Fruit fly (Drosophila melanogaster): ENCODE measurements around the gene Mst27D.

Mst27D gene

DNA sequence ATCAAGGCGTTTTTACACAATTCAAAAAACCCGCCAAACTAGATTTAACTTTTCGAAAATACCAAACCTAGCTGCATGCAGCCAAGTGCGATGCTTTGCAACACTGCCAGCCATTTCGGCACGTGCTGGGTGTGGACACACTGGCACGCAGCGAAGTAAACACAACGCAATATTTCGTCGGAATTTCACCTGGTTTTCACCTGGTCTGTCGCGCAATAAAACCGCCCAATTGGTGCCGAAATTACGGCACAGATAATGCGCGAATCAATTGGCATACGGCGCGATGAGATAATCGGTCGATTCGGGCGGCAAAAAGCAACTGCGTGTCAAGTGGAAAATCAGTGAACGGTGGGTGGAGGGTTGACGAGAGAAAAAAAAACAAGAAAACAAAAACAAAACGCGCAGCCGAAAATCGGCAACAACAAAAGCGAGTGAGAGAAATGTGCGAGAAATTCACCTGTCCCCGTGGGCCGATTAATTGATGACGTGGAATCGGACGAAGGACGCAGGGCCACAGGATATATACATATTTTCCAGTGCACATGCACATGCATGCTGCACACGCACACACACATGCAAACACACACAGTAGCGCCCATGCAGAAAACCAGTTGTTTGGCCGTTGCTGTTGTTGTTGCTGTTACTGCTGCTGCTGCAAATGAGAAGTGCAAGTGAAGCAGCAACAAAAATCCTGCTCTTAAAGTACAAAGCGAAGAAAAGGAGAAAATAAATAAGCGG lies 4.3 kb downstream of the Mst27D start, which contains the start of gene Mnn1 (continued):
- TF ChIP-seq abd-A (tag; optimal IDR thresholded peaks at IDR 0.05) (no peak), CG10209 (GFP tag; optimal IDR thresholded peaks at IDR 0.05) (peak; percentile 33), Mrtf (GFP tag; IDR thresholded peaks at IDR 0.05) (no peak), CG12219 (GFP tag; optimal IDR thresholded peaks at IDR 0.05) (no peak), Sox102F (GFP tag; optimal IDR thresholded peaks at IDR 0.05) (no peak), CG4282 (GFP tag; optimal IDR thresholded peaks at IDR 0.05) (no peak), vvl (GFP tag; IDR thresholded peaks at IDR 0.05) (peak; percentile 31; the same call in 1 of the 2 replicates), Oaz (GFP tag; IDR thresholded peaks at IDR 0.05) (no peak), CG7987 (GFP tag; optimal IDR thresholded peaks at IDR 0.05) (peak; percentile 79), bab2 (GFP tag; optimal IDR thresholded peaks at IDR 0.05) (peak; percentile 51), Bteb2 (GFP tag; optimal IDR thresholded peaks at IDR 0.05) (peak; percentile 32), HLH54F (GFP tag; optimal IDR thresholded peaks at IDR 0.05) (peak; percentile 53), CG8089 (GFP tag; optimal IDR thresholded peaks at IDR 0.05) (peak; percentile 10), CG9609 (GFP tag; optimal IDR thresholded peaks at IDR 0.05) (peak; percentile 34), sima (GFP tag; optimal IDR thresholded peaks at IDR 0.05) (no peak), CG2889 (GFP tag; IDR thresholded peaks at IDR 0.05) (no peak), aop (GFP tag; IDR thresholded peaks at IDR 0.05) (no peak), CG10321 (GFP tag; IDR thresholded peaks at IDR 0.05) (no peak), CG14667 (GFP tag; IDR thresholded peaks at IDR 0.05) (no peak), CG1832 (GFP tag; optimal IDR thresholded peaks at IDR 0.05) (no peak), CG18262 (tag; optimal IDR thresholded peaks at IDR 0.05) (no peak), CG14860 (GFP tag; IDR thresholded peaks at IDR 0.05; ENCODE audit: partially characterized antibody) (no peak), CG1603 (tag; optimal IDR thresholded peaks at IDR 0.05) (peak; percentile 89), ap (GFP tag; IDR thresholded peaks at IDR 0.05) (no peak), Sry-δ (GFP tag; optimal IDR thresholded peaks at IDR 0.05) (peak; percentile 54), en (GFP tag; optimal IDR thresholded peaks at IDR 0.05) (no peak), CG1529 (GFP tag; optimal IDR thresholded peaks at IDR 0.05) (no peak), odd (GFP tag; optimal IDR thresholded peaks at IDR 0.05) (no peak), Doc2 (GFP tag; IDR thresholded peaks at IDR 0.05) (no peak), sna (GFP tag; IDR thresholded peaks at IDR 0.05; ENCODE audit: partially characterized antibody) (peak; percentile 47; the same call in 1 of the 2 replicates), pzg (GFP tag; optimal IDR thresholded peaks at IDR 0.05) (peak; percentile 98), tgo (GFP tag; IDR thresholded peaks at IDR 0.05) (no peak), Hmr (GFP tag; optimal IDR thresholded peaks at IDR 0.05) (no peak), cato (GFP tag; optimal IDR thresholded peaks at IDR 0.05; ENCODE audit: borderline replicate concordance) (no peak), dati (GFP tag; IDR thresholded peaks at IDR 0.05) (no peak), GATAe (GFP tag; conservative IDR thresholded peaks at IDR 0.05) (no peak), ftz-f1 (GFP tag; optimal IDR thresholded peaks at IDR 0.05) (peak; percentile 64), CG11085 (GFP tag; IDR thresholded peaks at IDR 0.05) (no peak), NfI (GFP tag; optimal IDR thresholded peaks at IDR 0.05) (peak; percentile 57), HLH4C (GFP tag; IDR thresholded peaks at IDR 0.05; ENCODE audit: partially characterized antibody) (no peak), CG34376 (GFP tag; optimal IDR thresholded peaks at IDR 0.05) (peak; percentile 65), dmrt11E (tag; optimal IDR thresholded peaks at IDR 0.05) (peak; percentile 3), CG4854 (GFP tag; optimal IDR thresholded peaks at IDR 0.05) (peak; percentile 37), Doc3 (GFP tag; IDR thresholded peaks at IDR 0.05; ENCODE audit: partially characterized antibody) (no peak), CG2120 (GFP tag; optimal IDR thresholded peaks at IDR 0.05) (peak; percentile 64), Gsc (GFP tag; IDR thresholded peaks at IDR 0.05) (no peak), Camta (GFP tag; optimal IDR thresholded peaks at IDR 0.05) (peak; percentile 4), HLH3B (GFP tag; IDR thresholded peaks at IDR 0.05) (0 out of 2 replicates have a peak, but pooled peaks have one; percentile 11), Mes4 (GFP tag; optimal IDR thresholded peaks at IDR 0.05) (no peak), sqz (GFP tag; optimal IDR thresholded peaks at IDR 0.05) (peak; percentile 93)

All from whole organism, embryonic.